Worm (Caenorhabditis elegans) whole organism, young adult: ENCODE measurements around the gene praf-3.
A peak's percentile ranks its signal among the peaks of the same experiment; 100 is the strongest.

Experiments
- F22D6.2 ChIP-seq: sonication (generic microtip); optimal IDR thresholded peaks from 2 replicates; lab custom pipeline; 2016; ENCODE audit warnings: mild to moderate bottlenecking, missing genetic modification characterization, missing compliant biosample characterization
- F23B12.7 ChIP-seq: sonication (generic microtip); optimal IDR thresholded peaks from 2 replicates; lab custom pipeline; 2017; ENCODE audit warnings: missing genetic modification characterization, mild to moderate bottlenecking, missing compliant biosample characterization, antibody characterized with exemption, moderate library complexity; ENCODE audit not compliant: insufficient read depth
- F33H1.4 ChIP-seq: fragments of 200-800 bp; sonication (Bioruptor generic); IDR thresholded peaks from 2 replicates; pipeline ENCODE4 v1.3.6; 2022; ENCODE audit warnings: missing genetic modification reagents, missing genetic modification characterization, missing compliant biosample characterization
- F39B2.1 ChIP-seq: fragments of 200-800 bp; sonication (Bioruptor generic); IDR thresholded peaks from 2 replicates; pipeline ENCODE4 v1.3.6; 2022; ENCODE audit warnings: missing genetic modification reagents, missing genetic modification characterization, missing compliant biosample characterization
- K12H6.12 ChIP-seq: fragments of 200-800 bp; sonication (Bioruptor generic); optimal IDR thresholded peaks from 2 replicates; lab custom pipeline; 2018; ENCODE audit warnings: mild to moderate bottlenecking, missing genetic modification characterization, missing compliant biosample characterization
- Y53G8AR.9 ChIP-seq: fragments of 200-800 bp; sonication (Bioruptor generic); conservative IDR thresholded peaks from 2 replicates; pipeline ENCODE4 v1.3.6; 2022; ENCODE audit warnings: missing genetic modification reagents, missing genetic modification characterization, missing compliant biosample characterization
- attf-3 ChIP-seq: fragments of 200-800 bp; sonication (Bioruptor generic); conservative IDR thresholded peaks from 2 replicates; pipeline ENCODE4 v1.3.6; 2022; ENCODE audit warnings: missing genetic modification reagents, missing genetic modification characterization, missing compliant biosample characterization
- attf-5 ChIP-seq: fragments of 200-800 bp; sonication (Bioruptor generic); optimal IDR thresholded peaks from 2 replicates; lab custom pipeline; 2018; ENCODE audit warnings: mild to moderate bottlenecking, missing genetic modification characterization, missing compliant biosample characterization
- bed-1 ChIP-seq: fragments of 200-800 bp; sonication (Bioruptor generic); IDR thresholded peaks from 2 replicates; pipeline ENCODE4 v1.3.6; 2022; ENCODE audit warnings: missing genetic modification reagents, missing genetic modification characterization, missing compliant biosample characterization
- cebp-1 ChIP-seq, 2 experiments: fragments of 200-800 bp in 1 of 2; sonication (Bioruptor generic) in 1 of 2; sonication (generic microtip) in 1 of 2; IDR thresholded peaks in 1 of 2; optimal IDR thresholded peaks in 1 of 2; 2 replicates each; pipeline versions ENCODE4 v1.3.6 to Lab custom; 2017 to 2022; ENCODE audit warnings: missing compliant biosample characterization in 2 of 2, missing genetic modification characterization in 2 of 2, mild to moderate bottlenecking in 1 of 2, missing genetic modification reagents in 1 of 2, moderate library complexity in 1 of 2
- ceh-27 ChIP-seq: fragments of 200-800 bp; sonication (Bioruptor generic); optimal IDR thresholded peaks from 2 replicates; lab custom pipeline; 2018; ENCODE audit warnings: mild to moderate bottlenecking, missing genetic modification characterization, moderate library complexity, missing compliant biosample characterization
- dox-1 ChIP-seq: fragments of 200-800 bp; sonication (Bioruptor generic); IDR thresholded peaks from 2 replicates; pipeline ENCODE4 v1.3.6; 2022; ENCODE audit warnings: missing genetic modification reagents, missing genetic modification characterization, missing compliant biosample characterization
- dpl-1 ChIP-seq: fragments of 150-350 bp; optimal IDR thresholded peaks from 2 replicates; lab custom pipeline; 2014; ENCODE audit warnings: missing biosample characterization, missing genetic modification reagents, missing genetic modification characterization
- egrh-3 ChIP-seq: fragments of 200-800 bp; sonication (Bioruptor generic); IDR thresholded peaks from 2 replicates; pipeline ENCODE4 v1.3.6; 2022; ENCODE audit warnings: missing genetic modification reagents, missing genetic modification characterization, missing compliant biosample characterization
- gei-17 ChIP-seq: fragments of 200-800 bp; sonication (Bioruptor generic); optimal IDR thresholded peaks from 2 replicates; lab custom pipeline; 2018; ENCODE audit warnings: mild to moderate bottlenecking, missing genetic modification characterization, missing compliant biosample characterization
- hmg-1.2 ChIP-seq: fragments of 200-800 bp; sonication (Bioruptor generic); IDR thresholded peaks from 2 replicates; pipeline ENCODE4 v1.3.6; 2022; ENCODE audit warnings: missing genetic modification reagents, missing genetic modification characterization, missing compliant biosample characterization
- hmg-20 ChIP-seq: fragments of 200-800 bp; sonication (Bioruptor generic); IDR thresholded peaks from 2 replicates; pipeline ENCODE4 v1.3.6; 2022; ENCODE audit warnings: missing genetic modification reagents, missing genetic modification characterization, missing compliant biosample characterization
- let-607 ChIP-seq, 2 experiments: fragments of 200-800 bp in 1 of 2; sonication (Bioruptor generic) in 1 of 2; sonication (generic microtip) in 1 of 2; optimal IDR thresholded peaks; 2 replicates each; lab custom pipeline; 2016 to 2018; ENCODE audit warnings: mild to moderate bottlenecking in 2 of 2, missing compliant biosample characterization in 2 of 2, missing genetic modification characterization in 2 of 2, moderate library complexity in 2 of 2, missing genotype in 1 of 2
- lin-40 ChIP-seq: sonication (generic microtip); optimal IDR thresholded peaks from 2 replicates; lab custom pipeline; 2016; ENCODE audit warnings: missing genetic modification characterization, mild to moderate bottlenecking, missing compliant biosample characterization, missing genotype, missing genetic modification reagents
- lin-54 ChIP-seq: fragments of 200-800 bp; sonication (Bioruptor generic); optimal IDR thresholded peaks from 2 replicates; lab custom pipeline; 2018; ENCODE audit warnings: mild to moderate bottlenecking, missing genetic modification characterization, missing compliant biosample characterization
- lsl-1 ChIP-seq: fragments of 200-800 bp; sonication (Bioruptor generic); optimal IDR thresholded peaks from 2 replicates; lab custom pipeline; 2018; ENCODE audit warnings: mild to moderate bottlenecking, missing genetic modification characterization, moderate library complexity, missing compliant biosample characterization
- madf-10 ChIP-seq: sonication (generic microtip); optimal IDR thresholded peaks from 2 replicates; lab custom pipeline; 2016; ENCODE audit warnings: mild to moderate bottlenecking, missing genetic modification characterization, missing compliant biosample characterization
- madf-6 ChIP-seq: fragments of 200-800 bp; sonication (Bioruptor generic); IDR thresholded peaks from 2 replicates; pipeline ENCODE4 v1.3.6; 2022; ENCODE audit warnings: missing genetic modification reagents, missing genetic modification characterization, missing compliant biosample characterization
- mcd-1 ChIP-seq: fragments of 200-800 bp; sonication (Bioruptor generic); IDR thresholded peaks from 2 replicates; pipeline ENCODE4 v1.3.6; 2022; ENCODE audit warnings: missing genetic modification reagents, missing genetic modification characterization, missing compliant biosample characterization
- nfyb-1 ChIP-seq: fragments of 200-800 bp; sonication (Bioruptor generic); IDR thresholded peaks from 2 replicates; pipeline ENCODE4 v1.3.6; 2022; ENCODE audit warnings: missing genetic modification reagents, missing genetic modification characterization, missing compliant biosample characterization
- nhr-120 ChIP-seq: fragments of 200-800 bp; sonication (Bioruptor generic); IDR thresholded peaks from 2 replicates; pipeline ENCODE4 v1.3.6; 2022; ENCODE audit warnings: missing genetic modification characterization, missing compliant biosample characterization
- nhr-80 ChIP-seq: sonication (generic microtip); optimal IDR thresholded peaks from 2 replicates; lab custom pipeline; 2016; ENCODE audit warnings: missing genetic modification characterization, missing compliant biosample characterization
- pbrm-1 ChIP-seq: fragments of 200-800 bp; sonication (Bioruptor generic); IDR thresholded peaks from 2 replicates; pipeline ENCODE4 v1.3.6; 2022; ENCODE audit warnings: missing genetic modification reagents, missing genetic modification characterization, missing compliant biosample characterization
- rcor-1 ChIP-seq: fragments of 200-800 bp; sonication (Bioruptor generic); IDR thresholded peaks from 2 replicates; pipeline ENCODE4 v1.3.6; 2022; ENCODE audit warnings: missing genetic modification reagents, missing genetic modification characterization, missing compliant biosample characterization
- snpc-1.3 ChIP-seq: sonication (generic microtip); optimal IDR thresholded peaks from 2 replicates; lab custom pipeline; 2017; ENCODE audit warnings: missing genetic modification characterization, mild to moderate bottlenecking, missing compliant biosample characterization, antibody characterized with exemption, moderate library complexity, missing genotype, missing genetic modification reagents; ENCODE audit not compliant: insufficient read depth
- snpc-4 ChIP-seq, 5 experiments: fragments of 150-350 bp in 1 of 5; sonication (generic microtip) in 4 of 5; optimal IDR thresholded peaks; 2 replicates each; lab custom pipeline; 2014 to 2018; ENCODE audit warnings: missing genetic modification characterization in 5 of 5, missing biosample characterization in 3 of 5, antibody characterized with exemption in 2 of 5, mild to moderate bottlenecking in 2 of 5, missing compliant biosample characterization in 2 of 5, missing genotype in 2 of 5, moderate library complexity in 2 of 5, missing genetic modification reagents in 1 of 5
- sptf-2 ChIP-seq: fragments of 200-800 bp; sonication (Bioruptor generic); optimal IDR thresholded peaks from 2 replicates; lab custom pipeline; 2018; ENCODE audit warnings: mild to moderate bottlenecking, missing genetic modification characterization, missing compliant biosample characterization
- tbp1 ChIP-seq: fragments of 200-800 bp; sonication (Bioruptor generic); optimal IDR thresholded peaks from 2 replicates; lab custom pipeline; 2018; ENCODE audit warnings: mild to moderate bottlenecking, missing genetic modification characterization, missing compliant biosample characterization
- unc-62 ChIP-seq: fragments of 150-350 bp; optimal IDR thresholded peaks from 2 replicates; lab custom pipeline; 2014; ENCODE audit warnings: missing biosample characterization, missing genetic modification reagents, missing genetic modification characterization
- zfh-2 ChIP-seq: fragments of 200-800 bp; sonication (Bioruptor generic); conservative IDR thresholded peaks from 2 replicates; pipeline ENCODE4 v1.3.6; 2022; ENCODE audit warnings: missing genetic modification reagents, missing genetic modification characterization, missing compliant biosample characterization
- ztf-25 ChIP-seq: fragments of 200-800 bp; sonication (Bioruptor generic); IDR thresholded peaks from 2 replicates; pipeline ENCODE4 v1.3.6; 2022; ENCODE audit warnings: missing genetic modification reagents, missing genetic modification characterization, missing compliant biosample characterization

Gene praf-3

ce11 chrIV:8379278-8379677 is 505 bp upstream of the praf-3 start, which contains the start of gene nap-1:
nap-1 (minus strand) TSS chrIV:8379319.
- TF ChIP-seq madf-6 (GFP tag; lab: Robert Waterston, UW) = peak; percentile 50; the same call in 1 of the 2 replicates
- peak; percentile 55 for TF ChIP-seq tbp1 (GFP tag; lab: Kevin White, UChicago)
- TF ChIP-seq F39B2.1 (GFP tag; lab: Robert Waterston, UW) = no peak
- no peak for TF ChIP-seq ztf-25
- TF ChIP-seq sptf-2 (GFP tag; lab: Kevin White, UChicago) = no peak
- TF ChIP-seq K12H6.12 = no peak
- peak; percentile 58 for TF ChIP-seq nhr-80 (tag; lab: Kevin White, UChicago)
- TF ChIP-seq dpl-1 (GFP tag; lab: Kevin White, UChicago) = peak; percentile 6
- TF ChIP-seq nfyb-1 (GFP tag; lab: Robert Waterston, UW) = 0 out of 2 replicates have a peak, but pooled peaks have one; percentile 49
- no peak for TF ChIP-seq F22D6.2 (tag; lab: Kevin White, UChicago)
- TF ChIP-seq lin-40 = peak; percentile 37
- peak; percentile 27; the same call in 1 of the 2 replicates for TF ChIP-seq pbrm-1
- TF ChIP-seq attf-5 (GFP tag; lab: Kevin White, UChicago) = peak; percentile 75
- no peak for TF ChIP-seq zfh-2
- TF ChIP-seq F23B12.7 (tag; lab: Kevin White, UChicago) = peak; percentile 40
- no peak for TF ChIP-seq Y53G8AR.9 (GFP tag; lab: Robert Waterston, UW)
- TF ChIP-seq rcor-1 = peak; percentile 51; the same call in 1 of the 2 replicates
- peak; percentile 63; the same call in 1 of the 2 replicates for TF ChIP-seq cebp-1 (GFP tag; IDR thresholded peaks at IDR 0.05; lab: Robert Waterston, UW)
- TF ChIP-seq cebp-1 (tag; optimal IDR thresholded peaks at IDR 0.05; lab: Kevin White, UChicago) = peak; percentile 75
- TF ChIP-seq ceh-27 (GFP tag; lab: Kevin White, UChicago) = peak; percentile 55
- TF ChIP-seq attf-3 (GFP tag; lab: Robert Waterston, UW) = no peak
- TF ChIP-seq F33H1.4 (GFP tag; lab: Robert Waterston, UW) = peak; percentile 92
- TF ChIP-seq madf-10 = no peak
- peak; percentile 26 for TF ChIP-seq lin-54 (GFP tag; lab: Kevin White, UChicago)
- TF ChIP-seq lsl-1 (GFP tag; lab: Kevin White, UChicago) = peak; percentile 28
- peak; percentile 6 for TF ChIP-seq snpc-1.3 (tag; lab: Kevin White, UChicago)
- no peak for TF ChIP-seq hmg-20
- TF ChIP-seq mcd-1 (GFP tag; lab: Robert Waterston, UW) = no peak
- no peak for TF ChIP-seq gei-17 (GFP tag; lab: Kevin White, UChicago)
- no peak; the same call in 1 of the 2 replicates for TF ChIP-seq egrh-3 (GFP tag; lab: Robert Waterston, UW)
- no peak for TF ChIP-seq bed-1 (GFP tag; lab: Robert Waterston, UW)
- peak; percentile 34; the same call in 1 of the 2 replicates for TF ChIP-seq hmg-1.2 (GFP tag; lab: Robert Waterston, UW)
- TF ChIP-seq snpc-4 (GFP tag; optimal IDR thresholded peaks at IDR 0.05; lab: Kevin White, UChicago) = no peak
- TF ChIP-seq snpc-4 (tag; optimal IDR thresholded peaks at IDR 0.05; lab: Kevin White, UChicago) = peak in 2 of 4 experiments; percentile 53 to 80

ce11 chrIV:8380266-8380850 is 575 bp downstream of the praf-3 start:
- TF ChIP-seq attf-5 (GFP tag; lab: Kevin White, UChicago) = no peak
- peak; percentile 93 for TF ChIP-seq nhr-80 (tag; lab: Kevin White, UChicago)
- TF ChIP-seq dox-1 (GFP tag; lab: Robert Waterston, UW) = no peak
- TF ChIP-seq let-607 (tag; optimal IDR thresholded peaks at IDR 0.05; lab: Kevin White, UChicago) = peak in 1 of 2 experiments; percentile 40
- no peak for TF ChIP-seq nhr-120 (GFP tag; lab: Robert Waterston, UW)
- peak; percentile 24 for TF ChIP-seq tbp1 (GFP tag; lab: Kevin White, UChicago)
- peak; percentile 54 for TF ChIP-seq unc-62 (GFP tag; lab: Kevin White, UChicago)
